Worm (Caenorhabditis elegans): ENCODE data around the gene C45H4.18.

- no peak for TF ChIP-seq nhr-11 (tag; optimal IDR thresholded peaks at IDR 0.05)
- no peak for TF ChIP-seq dpl-1 (GFP tag; optimal IDR thresholded peaks at IDR 0.05)
- TF ChIP-seq nhr-12 (tag; optimal IDR thresholded peaks at IDR 0.05), result no peak
- TF ChIP-seq lin-13 (GFP tag; optimal IDR thresholded peaks at IDR 0.05), result no peak
- TF ChIP-seq nhr-19 (GFP tag; conservative IDR thresholded peaks at IDR 0.05), result no peak
- TF ChIP-seq mdl-1 (tag; optimal IDR thresholded peaks at IDR 0.05), result no peak
- TF ChIP-seq ceh-88 (GFP tag; IDR thresholded peaks at IDR 0.05), result no peak
- no peak for TF ChIP-seq unc-62 (GFP tag; optimal IDR thresholded peaks at IDR 0.05)
Observed at ce11 chrV:2138287-2138686, 37.1 kb upstream of the C45H4.18 start.
